Fruit fly (Drosophila melanogaster) whole organism, embryonic: ENCODE results near the gene bb8.

Experiments
- CG10147 ChIP-seq: fragments of 200-800 bp; sonication (Bioruptor generic); optimal IDR thresholded peaks from 2 replicates; lab custom pipeline; 2019; ENCODE audit warnings: missing biosample characterization, mild to moderate bottlenecking, missing genetic modification characterization, moderate library complexity
- CG10366 ChIP-seq: fragments of 200-800 bp; sonication (Bioruptor generic); IDR thresholded peaks from 2 replicates; pipeline ENCODE4 v1.3.6; 2022; ENCODE audit warnings: missing biosample characterization, missing genetic modification characterization
- CG11504 ChIP-seq: fragments of 200-800 bp; sonication (Bioruptor generic); optimal IDR thresholded peaks from 3 replicates; lab custom pipeline; 2019; ENCODE audit warnings: missing biosample characterization, mild to moderate bottlenecking, missing genetic modification characterization, moderate library complexity
- CG12155 ChIP-seq: fragments of 200-800 bp; sonication (Bioruptor generic); optimal IDR thresholded peaks from 3 replicates; lab custom pipeline; 2016; ENCODE audit warnings: missing biosample characterization, missing genetic modification characterization
- CG13775 ChIP-seq: fragments of 200-800 bp; sonication (Bioruptor generic); optimal IDR thresholded peaks from 3 replicates; lab custom pipeline; 2017; ENCODE audit warnings: missing biosample characterization, mild to moderate bottlenecking, missing genetic modification characterization
- CG15514 ChIP-seq: fragments of 200-800 bp; sonication (Bioruptor generic); optimal IDR thresholded peaks from 3 replicates; lab custom pipeline; 2017; ENCODE audit warnings: missing biosample characterization, missing genetic modification characterization, mild to moderate bottlenecking, moderate library complexity, missing genetic modification reagents
- CG17385 ChIP-seq: fragments of 200-800 bp; sonication (Bioruptor generic); optimal IDR thresholded peaks from 3 replicates; lab custom pipeline; 2018; ENCODE audit warnings: missing biosample characterization, mild to moderate bottlenecking, missing genetic modification characterization
- CG2120 ChIP-seq: fragments of 200-800 bp; sonication (Bioruptor generic); optimal IDR thresholded peaks from 3 replicates; lab custom pipeline; 2016; ENCODE audit warnings: missing biosample characterization, missing genetic modification characterization
- CG2202 ChIP-seq: fragments of 200-800 bp; sonication (Bioruptor generic); optimal IDR thresholded peaks from 2 replicates; lab custom pipeline; 2018; ENCODE audit warnings: missing biosample characterization, mild to moderate bottlenecking, missing genetic modification characterization
- CG2875 ChIP-seq: fragments of 200-800 bp; sonication (Bioruptor generic); optimal IDR thresholded peaks from 2 replicates; lab custom pipeline; 2017; ENCODE audit warnings: missing biosample characterization, mild to moderate bottlenecking, missing genetic modification characterization, missing genetic modification reagents
- CG31224 ChIP-seq: fragments of 200-800 bp; sonication (Bioruptor generic); IDR thresholded peaks from 2 replicates; pipeline ENCODE4 v1.3.6; 2022; ENCODE audit warnings: missing biosample characterization, missing genetic modification characterization
- CG3163 ChIP-seq: fragments of 200-800 bp; sonication (Bioruptor generic); optimal IDR thresholded peaks from 3 replicates; lab custom pipeline; 2016; ENCODE audit warnings: missing biosample characterization, missing genetic modification characterization
- CG43689 ChIP-seq: fragments of 200-800 bp; sonication (Bioruptor generic); IDR thresholded peaks from 2 replicates; pipeline ENCODE4 v1.3.6; 2022; ENCODE audit warnings: missing biosample characterization, missing genetic modification characterization
- CG6654 ChIP-seq: fragments of 200-800 bp; sonication (Bioruptor generic); optimal IDR thresholded peaks from 2 replicates; lab custom pipeline; 2017; ENCODE audit warnings: missing biosample characterization, mild to moderate bottlenecking, missing genetic modification characterization
- CG6791 ChIP-seq: fragments of 200-800 bp; sonication (Bioruptor generic); IDR thresholded peaks from 3 replicates; pipeline ENCODE4 v1.3.6; 2022; ENCODE audit warnings: missing biosample characterization, missing genetic modification characterization; ENCODE audit not compliant: partially characterized antibody
- CG7745 ChIP-seq: fragments of 200-800 bp; sonication (Bioruptor generic); optimal IDR thresholded peaks from 2 replicates; lab custom pipeline; 2018; ENCODE audit warnings: missing biosample characterization, mild to moderate bottlenecking, missing genetic modification characterization, moderate library complexity
- CG8089 ChIP-seq: fragments of 200-800 bp; sonication (Bioruptor generic); optimal IDR thresholded peaks from 3 replicates; lab custom pipeline; 2016; ENCODE audit warnings: missing biosample characterization, missing genetic modification characterization
- CrebB ChIP-seq: fragments of 200-800 bp; sonication (Bioruptor generic); optimal IDR thresholded peaks from 3 replicates; lab custom pipeline; 2018; ENCODE audit warnings: missing biosample characterization, mild to moderate bottlenecking, missing genetic modification characterization
- Dp ChIP-seq: fragments of 200-800 bp; sonication (Bioruptor generic); optimal IDR thresholded peaks from 2 replicates; lab custom pipeline; 2018; ENCODE audit warnings: missing biosample characterization, mild to moderate bottlenecking, missing genetic modification characterization, moderate library complexity
- Ets97D ChIP-seq: fragments of 200-800 bp; sonication (Bioruptor generic); optimal IDR thresholded peaks from 3 replicates; lab custom pipeline; 2016; ENCODE audit warnings: missing biosample characterization, missing genetic modification characterization
- Fer1 ChIP-seq: fragments of 200-800 bp; sonication (Bioruptor generic); optimal IDR thresholded peaks from 2 replicates; lab custom pipeline; 2017; ENCODE audit warnings: missing biosample characterization, mild to moderate bottlenecking, missing genetic modification characterization
- Fer3 ChIP-seq: fragments of 200-800 bp; sonication (Bioruptor generic); optimal IDR thresholded peaks from 2 replicates; lab custom pipeline; 2018; ENCODE audit warnings: missing biosample characterization, mild to moderate bottlenecking, missing genetic modification characterization, moderate library complexity
- H15 ChIP-seq: fragments of 200-800 bp; sonication (Bioruptor generic); IDR thresholded peaks from 3 replicates; pipeline ENCODE4 v1.3.6; 2022; ENCODE audit warnings: missing biosample characterization, missing genetic modification characterization
- H2.0 ChIP-seq: fragments of 200-800 bp; sonication (Bioruptor generic); IDR thresholded peaks from 2 replicates; pipeline ENCODE4 v1.3.6; 2022; ENCODE audit warnings: missing biosample characterization, missing genetic modification characterization
- HmgZ ChIP-seq: fragments of 200-800 bp; sonication (Bioruptor generic); optimal IDR thresholded peaks from 2 replicates; lab custom pipeline; 2018; ENCODE audit warnings: missing biosample characterization, mild to moderate bottlenecking, missing genetic modification characterization
- Hr39 ChIP-seq: fragments of >200 bp; optimal IDR thresholded peaks from 2 replicates; lab custom pipeline; 2017
- Max ChIP-seq: fragments of 200-800 bp; sonication (Bioruptor generic); optimal IDR thresholded peaks from 2 replicates; lab custom pipeline; 2016; ENCODE audit warnings: missing biosample characterization, mild to moderate bottlenecking, missing genetic modification characterization
- Neu2 ChIP-seq: fragments of 200-800 bp; sonication (Bioruptor generic); optimal IDR thresholded peaks from 3 replicates; lab custom pipeline; 2016; ENCODE audit warnings: missing biosample characterization, missing genetic modification characterization, borderline replicate concordance
- Rfx ChIP-seq: fragments of 200-800 bp; sonication (Bioruptor generic); IDR thresholded peaks from 2 replicates; pipeline ENCODE4 v1.3.6; 2022; ENCODE audit warnings: missing biosample characterization, missing genetic modification characterization
- Six4 ChIP-seq: fragments of 200-800 bp; sonication (Bioruptor generic); optimal IDR thresholded peaks from 2 replicates; lab custom pipeline; 2016; ENCODE audit warnings: missing biosample characterization, missing genetic modification characterization
- Taf1 ChIP-seq: fragments of 200-800 bp; sonication (Bioruptor generic); IDR thresholded peaks from 2 replicates; pipeline ENCODE4 v1.3.6; 2022; ENCODE audit warnings: missing biosample characterization, missing genetic modification characterization
- aop ChIP-seq: fragments of 200-800 bp; sonication (Bioruptor generic); IDR thresholded peaks from 2 replicates; pipeline ENCODE4 v1.3.6; 2022; ENCODE audit warnings: missing biosample characterization, missing genetic modification characterization
- bowl ChIP-seq: fragments of 200-800 bp; sonication (Bioruptor generic); IDR thresholded peaks from 2 replicates; pipeline ENCODE4 v1.3.6; 2022; ENCODE audit warnings: missing biosample characterization, missing genetic modification characterization
- corto ChIP-seq: fragments of 200-800 bp; sonication (Bioruptor generic); optimal IDR thresholded peaks from 2 replicates; lab custom pipeline; 2016; ENCODE audit warnings: missing biosample characterization, mild to moderate bottlenecking, missing genetic modification characterization, moderate library complexity
- dpn ChIP-seq, 2 experiments: fragments of 200-800 bp; sonication (Bioruptor generic); optimal IDR thresholded peaks; 3 replicates each; lab custom pipeline; 2016; ENCODE audit warnings: missing biosample characterization in 2 of 2, missing genetic modification characterization in 2 of 2
- dysf ChIP-seq: fragments of 200-800 bp; sonication (Bioruptor generic); IDR thresholded peaks from 3 replicates; pipeline ENCODE4 v1.3.6; 2022; ENCODE audit warnings: missing biosample characterization, missing genetic modification characterization
- ems ChIP-seq: fragments of 200-800 bp; sonication (Bioruptor generic); optimal IDR thresholded peaks from 3 replicates; lab custom pipeline; 2016; ENCODE audit warnings: missing biosample characterization, missing genetic modification characterization
- ftz-f1 ChIP-seq: fragments of 200-800 bp; sonication (Bioruptor generic); optimal IDR thresholded peaks from 2 replicates; lab custom pipeline; 2016; ENCODE audit warnings: missing biosample characterization, missing genetic modification characterization
- fu2 ChIP-seq: fragments of 200-800 bp; sonication (Bioruptor generic); optimal IDR thresholded peaks from 2 replicates; lab custom pipeline; 2016; ENCODE audit warnings: missing biosample characterization, missing genetic modification characterization
- ind ChIP-seq: fragments of 200-800 bp; sonication (Bioruptor generic); optimal IDR thresholded peaks from 3 replicates; lab custom pipeline; 2016; ENCODE audit warnings: missing biosample characterization, missing genetic modification characterization
- jing ChIP-seq: fragments of 200-800 bp; sonication (Bioruptor generic); optimal IDR thresholded peaks from 2 replicates; lab custom pipeline; 2018; ENCODE audit warnings: missing biosample characterization, mild to moderate bottlenecking, missing genetic modification characterization
- kah ChIP-seq: fragments of 200-800 bp; sonication (Bioruptor generic); optimal IDR thresholded peaks from 2 replicates; lab custom pipeline; 2018; ENCODE audit warnings: missing biosample characterization, mild to moderate bottlenecking, missing genetic modification characterization
- lilli ChIP-seq: fragments of 200-800 bp; sonication (Bioruptor generic); optimal IDR thresholded peaks from 3 replicates; lab custom pipeline; 2016; ENCODE audit warnings: missing biosample characterization, missing genetic modification characterization
- phol ChIP-seq: fragments of 200-800 bp; sonication (Bioruptor generic); optimal IDR thresholded peaks from 3 replicates; lab custom pipeline; 2018; ENCODE audit warnings: missing biosample characterization, mild to moderate bottlenecking, missing genetic modification characterization, moderate library complexity
- psq ChIP-seq: fragments of 200-800 bp; sonication (Bioruptor generic); optimal IDR thresholded peaks from 2 replicates; lab custom pipeline; 2017; ENCODE audit warnings: missing biosample characterization, missing genetic modification characterization
- pzg ChIP-seq: fragments of 200-800 bp; sonication (Bioruptor generic); optimal IDR thresholded peaks from 3 replicates; lab custom pipeline; 2018; ENCODE audit warnings: missing biosample characterization, mild to moderate bottlenecking, missing genetic modification characterization, moderate library complexity
- scrt ChIP-seq: fragments of 200-800 bp; sonication (Bioruptor generic); optimal IDR thresholded peaks from 2 replicates; lab custom pipeline; 2018; ENCODE audit warnings: missing biosample characterization, mild to moderate bottlenecking, missing genetic modification characterization, moderate library complexity
- tap ChIP-seq: fragments of 200-800 bp; optimal IDR thresholded peaks from 3 replicates; lab custom pipeline; 2019; ENCODE audit warnings: missing biosample characterization, mild to moderate bottlenecking, missing genetic modification characterization, moderate library complexity
- toy ChIP-seq: fragments of 200-800 bp; sonication (Bioruptor generic); IDR thresholded peaks from 2 replicates; pipeline ENCODE4 v1.3.6; 2022; ENCODE audit warnings: missing biosample characterization, missing genetic modification characterization
- tx ChIP-seq: fragments of 200-800 bp; sonication (Bioruptor generic); optimal IDR thresholded peaks from 2 replicates; lab custom pipeline; 2016; ENCODE audit warnings: missing biosample characterization, missing genetic modification characterization
- wdn ChIP-seq: fragments of 200-800 bp; sonication (Bioruptor generic); IDR thresholded peaks from 2 replicates; pipeline ENCODE4 v1.3.6; 2022; ENCODE audit warnings: missing biosample characterization, missing genetic modification characterization
- z ChIP-seq: fragments of 200-800 bp; sonication (Bioruptor generic); IDR thresholded peaks from 3 replicates; pipeline ENCODE4 v1.3.6; 2022; ENCODE audit warnings: missing biosample characterization, missing genetic modification characterization

The bb8 gene

dm6 chr3R:23334866-23335265, 44.9 kb upstream of the bb8 start (continued):
- no peak for TF ChIP-seq Neu2
- peak; percentile 14 for TF ChIP-seq scrt
- TF ChIP-seq CG2120 = peak; percentile 80
- peak; percentile 50 for TF ChIP-seq CG11504 (tag; lab: Kevin White, UChicago)
- peak; percentile 37; the same call in 1 of the 2 replicates for TF ChIP-seq Taf1 (GFP tag; lab: Robert Waterston, UW)
- TF ChIP-seq CG12155 = peak; percentile 23
- no peak for TF ChIP-seq corto
- TF ChIP-seq aop = no peak
- TF ChIP-seq Fer3 (tag; lab: Kevin White, UChicago) = peak; percentile 65
- TF ChIP-seq CG13775 (GFP tag; lab: Kevin White, UChicago) = peak; percentile 42
- TF ChIP-seq bowl (GFP tag; lab: Robert Waterston, UW) = no peak
- TF ChIP-seq ems (GFP tag; lab: Kevin White, UChicago) = peak; percentile 21
- peak; percentile 17 for TF ChIP-seq tap (tag; lab: Kevin White, UChicago)
- no peak for TF ChIP-seq ftz-f1 (GFP tag; lab: Kevin White, UChicago)
- peak; percentile 23 for TF ChIP-seq HmgZ
- TF ChIP-seq kah (GFP tag; lab: Kevin White, UChicago) = no peak
- no peak for TF ChIP-seq CG7745 (tag; lab: Kevin White, UChicago)
- no peak for TF ChIP-seq CG2202 (tag; lab: Kevin White, UChicago)
- TF ChIP-seq dysf (GFP tag; lab: Robert Waterston, UW) = peak; percentile 58; the same call in 2 of the 3 replicates
- TF ChIP-seq CrebB (tag; lab: Kevin White, UChicago) = no peak
- TF ChIP-seq CG8089 = no peak
- no peak for TF ChIP-seq Six4 (GFP tag; lab: Kevin White, UChicago)
- no peak for TF ChIP-seq CG6791
- TF ChIP-seq CG15514 (GFP tag; lab: Kevin White, UChicago) = peak; percentile 53
- no peak for TF ChIP-seq fu2 (GFP tag; lab: Kevin White, UChicago)
- peak; percentile 38; the same call in 1 of the 2 replicates for TF ChIP-seq wdn
- no peak for TF ChIP-seq pzg (GFP tag; lab: Kevin White, UChicago)
- TF ChIP-seq toy (GFP tag; lab: Robert Waterston, UW) = no peak
- TF ChIP-seq CG31224 (GFP tag; lab: Robert Waterston, UW) = 0 out of 2 replicates have a peak, but pooled peaks have one; percentile 43
- TF ChIP-seq dpn (GFP tag; optimal IDR thresholded peaks at IDR 0.05; lab: Kevin White, UChicago) = peak; percentile 14 to 44
- peak; percentile 59 for TF ChIP-seq lilli (GFP tag; lab: Kevin White, UChicago)
- no peak; the same call in 1 of the 2 replicates for TF ChIP-seq H2.0 (GFP tag; lab: Robert Waterston, UW)
- no peak for TF ChIP-seq Ets97D (GFP tag; lab: Kevin White, UChicago)
- TF ChIP-seq CG2875 = no peak
- TF ChIP-seq CG17385 (GFP tag; lab: Kevin White, UChicago) = peak; percentile 16
- TF ChIP-seq jing (GFP tag; lab: Kevin White, UChicago) = no peak
- peak; percentile 47 for TF ChIP-seq Fer1
- peak; percentile 29 for TF ChIP-seq ind (GFP tag; lab: Kevin White, UChicago)
- no peak for TF ChIP-seq CG6654 (GFP tag; lab: Kevin White, UChicago)
- 0 out of 2 replicates have a peak, but pooled peaks have one; percentile 33 for TF ChIP-seq CG43689 (GFP tag; lab: Robert Waterston, UW)
- no peak for TF ChIP-seq tx (GFP tag; lab: Kevin White, UChicago)
- TF ChIP-seq CG10147 = peak; percentile 52
- TF ChIP-seq CG3163 (GFP tag; lab: Kevin White, UChicago) = no peak
- TF ChIP-seq psq = no peak
- no peak for TF ChIP-seq z (GFP tag; lab: Robert Waterston, UW)
- peak; percentile 45 for TF ChIP-seq phol (tag; lab: Kevin White, UChicago)
- TF ChIP-seq CG10366 (GFP tag; lab: Robert Waterston, UW) = peak; percentile 16; the same call in 1 of the 2 replicates
- no peak for TF ChIP-seq Max (GFP tag; lab: Kevin White, UChicago)
- no peak for TF ChIP-seq Hr39
- TF ChIP-seq Rfx = peak; percentile 70
- TF ChIP-seq H15 (GFP tag; lab: Robert Waterston, UW) = no peak; the same call in 2 of the 3 replicates
- no peak for TF ChIP-seq Dp (GFP tag; lab: Kevin White, UChicago)
